Worm (Caenorhabditis elegans) whole organism, L4/young adult: ENCODE data around the gene sre-6.

ENCODE experiments used
- W03F9.2 ChIP-seq: fragments of 150-350 bp; optimal IDR thresholded peaks from 2 replicates; lab custom pipeline; 2014; ENCODE audit warnings: missing biosample characterization, missing genetic modification characterization
- him-1 ChIP-seq: sonication (generic microtip); optimal IDR thresholded peaks from 2 replicates; lab custom pipeline; 2016; ENCODE audit warnings: missing genotype, missing genetic modification reagents, missing genetic modification characterization, missing compliant biosample characterization

- no peak for TF ChIP-seq W03F9.2 (tag; lab: Kevin White, UChicago)
- no peak for TF ChIP-seq him-1
Observed at ce11 chrV:10723181-10723580, 39.4 kb downstream of the sre-6 start.
